Worm (Caenorhabditis elegans) whole organism, L3 larva: ENCODE data around the gene srd-12.

Experiments
- R02D3.7 ChIP-seq: fragments of 150-350 bp; optimal IDR thresholded peaks from 2 replicates; lab custom pipeline; 2014; ENCODE audit warnings: missing biosample characterization, missing genetic modification characterization
- aly-2 ChIP-seq: fragments of 150-350 bp; optimal IDR thresholded peaks from 2 replicates; lab custom pipeline; 2014; ENCODE audit warnings: missing biosample characterization, missing genetic modification characterization
- ama-1 ChIP-seq: fragments of 150-350 bp; optimal IDR thresholded peaks from 2 replicates; lab custom pipeline; 2018
- ceh-28 ChIP-seq: fragments of 150-350 bp; optimal IDR thresholded peaks from 2 replicates; lab custom pipeline; 2014; ENCODE audit warnings: missing biosample characterization, missing genetic modification reagents, missing genetic modification characterization
- ceh-82 ChIP-seq: fragments of 150-350 bp; optimal IDR thresholded peaks from 2 replicates; lab custom pipeline; 2014; ENCODE audit warnings: missing biosample characterization, missing genetic modification characterization
- ceh-9 ChIP-seq: sonication (generic microtip); optimal IDR thresholded peaks from 2 replicates; lab custom pipeline; 2018; ENCODE audit warnings: missing biosample characterization, missing genetic modification characterization
- daf-12 ChIP-seq: fragments of 150-350 bp; optimal IDR thresholded peaks from 2 replicates; lab custom pipeline; 2014; ENCODE audit warnings: missing biosample characterization, missing genetic modification reagents, missing genetic modification characterization
- egl-27 ChIP-seq: sonication (generic microtip); optimal IDR thresholded peaks from 4 replicates; lab custom pipeline; 2017; ENCODE audit warnings: missing biosample characterization, missing genetic modification reagents, missing genetic modification characterization
- egl-5 ChIP-seq: fragments of 150-350 bp; optimal IDR thresholded peaks from 2 replicates; lab custom pipeline; 2017; ENCODE audit warnings: missing biosample characterization, missing genetic modification reagents, missing genetic modification characterization, inconsistent platforms
- elt-1 ChIP-seq: fragments of 150-350 bp; optimal IDR thresholded peaks from 2 replicates; lab custom pipeline; 2014; ENCODE audit warnings: missing biosample characterization, missing genetic modification characterization
- elt-2 ChIP-seq: sonication (generic microtip); optimal IDR thresholded peaks from 2 replicates; lab custom pipeline; 2016; ENCODE audit warnings: missing genetic modification reagents, mild to moderate bottlenecking, missing genetic modification characterization, missing compliant biosample characterization
- elt-3 ChIP-seq, 3 experiments: fragments of 150-350 bp in 1 of 3; sonication (generic microtip) in 2 of 3; optimal IDR thresholded peaks; 2 replicates in 2 of 3; 4 replicates in 1 of 3; lab custom pipeline; 2014 to 2017; ENCODE audit warnings: missing biosample characterization in 3 of 3, missing genetic modification characterization in 3 of 3
- eor-1 ChIP-seq, 2 experiments: fragments of 150-350 bp; optimal IDR thresholded peaks; 2 replicates each; lab custom pipeline; 2014 to 2018; ENCODE audit warnings: missing biosample characterization in 2 of 2, missing genetic modification characterization in 2 of 2
- fkh-10 ChIP-seq: sonication (generic microtip); optimal IDR thresholded peaks from 2 replicates; lab custom pipeline; 2017; ENCODE audit warnings: missing biosample characterization, missing genetic modification reagents, missing genetic modification characterization
- fkh-2 ChIP-seq: fragments of 150-350 bp; optimal IDR thresholded peaks from 2 replicates; lab custom pipeline; 2014; ENCODE audit warnings: missing biosample characterization, missing genetic modification reagents, missing genetic modification characterization
- fos-1 ChIP-seq: fragments of 150-350 bp; optimal IDR thresholded peaks from 2 replicates; lab custom pipeline; 2014; ENCODE audit warnings: missing biosample characterization, missing genetic modification characterization
- hmg-11 ChIP-seq: sonication (generic microtip); optimal IDR thresholded peaks from 2 replicates; lab custom pipeline; 2016; ENCODE audit warnings: missing genetic modification characterization, missing compliant biosample characterization
- jun-1 ChIP-seq: fragments of 150-350 bp; optimal IDR thresholded peaks from 2 replicates; lab custom pipeline; 2014; ENCODE audit warnings: missing biosample characterization, missing genetic modification reagents, missing genetic modification characterization
- lin-15B ChIP-seq: fragments of 150-350 bp; optimal IDR thresholded peaks from 2 replicates; lab custom pipeline; 2014; ENCODE audit warnings: missing biosample characterization, missing genetic modification characterization
- lin-39 ChIP-seq: fragments of 150-350 bp; optimal IDR thresholded peaks from 2 replicates; lab custom pipeline; 2018; ENCODE audit warnings: missing biosample characterization, missing genetic modification reagents, missing genetic modification characterization
- lsy-12 ChIP-seq: sonication (generic microtip); optimal IDR thresholded peaks from 2 replicates; lab custom pipeline; 2016; ENCODE audit warnings: mild to moderate bottlenecking, missing genetic modification characterization, missing compliant biosample characterization
- mdl-1 ChIP-seq: fragments of 150-350 bp; optimal IDR thresholded peaks from 2 replicates; lab custom pipeline; 2014; ENCODE audit warnings: missing biosample characterization, missing genetic modification characterization
- mml-1 ChIP-seq: fragments of 150-350 bp; sonication (generic microtip); optimal IDR thresholded peaks from 3 replicates; lab custom pipeline; 2014; ENCODE audit warnings: missing biosample characterization, missing genetic modification characterization
- nfya-1 ChIP-seq: sonication (generic microtip); optimal IDR thresholded peaks from 2 replicates; lab custom pipeline; 2017; ENCODE audit warnings: missing genetic modification characterization, mild to moderate bottlenecking, missing compliant biosample characterization, antibody characterized with exemption, moderate library complexity; ENCODE audit not compliant: insufficient read depth
- nhr-11 ChIP-seq: fragments of 150-350 bp; optimal IDR thresholded peaks from 2 replicates; lab custom pipeline; 2014; ENCODE audit warnings: missing biosample characterization, missing genetic modification characterization
- nhr-12 ChIP-seq: fragments of 150-350 bp; optimal IDR thresholded peaks from 2 replicates; lab custom pipeline; 2014; ENCODE audit warnings: missing biosample characterization, missing genetic modification characterization
- nhr-23 ChIP-seq: fragments of 150-350 bp; optimal IDR thresholded peaks from 2 replicates; lab custom pipeline; 2014; ENCODE audit warnings: missing biosample characterization, missing genetic modification reagents, missing genetic modification characterization
- nhr-237 ChIP-seq: fragments of 150-350 bp; optimal IDR thresholded peaks from 2 replicates; lab custom pipeline; 2014; ENCODE audit warnings: missing biosample characterization, missing genetic modification characterization
- nhr-25 ChIP-seq: sonication (generic microtip); optimal IDR thresholded peaks from 2 replicates; lab custom pipeline; 2017; ENCODE audit warnings: missing biosample characterization, missing genetic modification characterization
- nhr-28 ChIP-seq: fragments of 150-350 bp; optimal IDR thresholded peaks from 2 replicates; lab custom pipeline; 2014; ENCODE audit warnings: missing biosample characterization, missing genetic modification characterization
- nhr-67 ChIP-seq: fragments of 150-350 bp; optimal IDR thresholded peaks from 2 replicates; lab custom pipeline; 2014; ENCODE audit warnings: missing biosample characterization, missing genetic modification characterization
- nhr-76 ChIP-seq: fragments of 150-350 bp; sonication (generic microtip); optimal IDR thresholded peaks from 5 replicates; lab custom pipeline; 2014; ENCODE audit warnings: missing biosample characterization, missing genetic modification characterization
- nhr-77 ChIP-seq: fragments of 150-350 bp; optimal IDR thresholded peaks from 2 replicates; lab custom pipeline; 2014; ENCODE audit warnings: missing biosample characterization, missing genetic modification characterization
- pha-4 ChIP-seq: fragments of 150-350 bp; optimal IDR thresholded peaks from 2 replicates; lab custom pipeline; 2014; ENCODE audit warnings: missing biosample characterization, missing genetic modification reagents, missing genetic modification characterization
- pqm-1 ChIP-seq: fragments of 150-350 bp; optimal IDR thresholded peaks from 2 replicates; lab custom pipeline; 2017; ENCODE audit warnings: missing biosample characterization, missing genetic modification characterization, inconsistent platforms
- sea-2 ChIP-seq: fragments of 150-350 bp; sonication (generic microtip); optimal IDR thresholded peaks from 4 replicates; lab custom pipeline; 2014; ENCODE audit warnings: missing biosample characterization, missing genetic modification reagents, missing genetic modification characterization
- snpc-4 ChIP-seq: fragments of 150-350 bp; optimal IDR thresholded peaks from 2 replicates; lab custom pipeline; 2014; ENCODE audit warnings: missing biosample characterization, missing genetic modification characterization
- tbx-2 ChIP-seq: sonication (generic microtip); optimal IDR thresholded peaks from 2 replicates; lab custom pipeline; 2016; ENCODE audit warnings: mild to moderate bottlenecking, missing genetic modification characterization, missing compliant biosample characterization
- unc-62 ChIP-seq: fragments of 150-350 bp; sonication (generic microtip); optimal IDR thresholded peaks from 4 replicates; lab custom pipeline; 2014; ENCODE audit warnings: missing biosample characterization, missing genetic modification reagents, missing genetic modification characterization
- zag-1 ChIP-seq: fragments of 150-350 bp; optimal IDR thresholded peaks from 2 replicates; lab custom pipeline; 2014; ENCODE audit warnings: missing biosample characterization, missing genetic modification characterization
- ztf-4 ChIP-seq: fragments of 150-350 bp; optimal IDR thresholded peaks from 2 replicates; lab custom pipeline; 2014; ENCODE audit warnings: missing biosample characterization, missing genetic modification characterization

Gene srd-12

ce11 chrIV:5665353-5665918 lies 35.4 kb upstream of the srd-12 start (continued):
- no peak for TF ChIP-seq egl-27
- TF ChIP-seq pqm-1 (tag; lab: Kevin White, UChicago) = no peak
- TF ChIP-seq aly-2 (tag; lab: Kevin White, UChicago) = no peak
- TF ChIP-seq nhr-28 (tag; lab: Kevin White, UChicago) = no peak
- peak; percentile 31 for TF ChIP-seq jun-1 (tag; lab: Kevin White, UChicago)
- TF ChIP-seq fos-1 (tag; lab: Kevin White, UChicago) = no peak

ce11 chrIV:5664375-5665004 lies 34.4 kb upstream of the srd-12 start, which contains the start of gene bec-1:
Gene bec-1, minus strand, starts transcription at chrIV:5664425.
- TF ChIP-seq egl-5 (no peak), ama-1 (lab: Kevin White, UChicago) (peak; percentile 65), eor-1 (tag; optimal IDR thresholded peaks at IDR 0.05; lab: Kevin White, UChicago) (no peak), ztf-4 (tag; lab: Kevin White, UChicago) (no peak), hmg-11 (no peak), pqm-1 (tag; lab: Kevin White, UChicago) (peak; percentile 11), ceh-82 (tag; lab: Kevin White, UChicago) (no peak), fos-1 (tag; lab: Kevin White, UChicago) (no peak), nhr-67 (tag; lab: Kevin White, UChicago) (no peak), tbx-2 (tag; lab: Kevin White, UChicago) (no peak), mml-1 (tag; lab: Kevin White, UChicago) (no peak), lin-15B (tag; lab: Kevin White, UChicago) (no peak), fkh-10 (GFP tag; lab: Kevin White, UChicago) (no peak), fkh-2 (no peak), lsy-12 (tag; lab: Kevin White, UChicago) (no peak), ceh-9 (tag; lab: Kevin White, UChicago) (no peak), nhr-237 (tag; lab: Kevin White, UChicago) (no peak), pha-4 (peak; percentile 25), snpc-4 (tag; lab: Kevin White, UChicago) (no peak), elt-1 (tag; lab: Kevin White, UChicago) (no peak), nhr-11 (no peak), daf-12 (no peak), egl-27 (no peak), mdl-1 (tag; lab: Kevin White, UChicago) (no peak), nhr-77 (tag; lab: Kevin White, UChicago) (no peak), nhr-23 (no peak), aly-2 (tag; lab: Kevin White, UChicago) (no peak), elt-2 (tag; lab: Kevin White, UChicago) (peak; percentile 43), zag-1 (tag; lab: Kevin White, UChicago) (no peak), unc-62 (GFP tag; lab: Kevin White, UChicago) (no peak), lin-39 (tag; lab: Kevin White, UChicago) (no peak), nfya-1 (tag; lab: Kevin White, UChicago) (no peak), nhr-76 (tag; lab: Kevin White, UChicago) (no peak), R02D3.7 (tag; lab: Kevin White, UChicago) (no peak), nhr-25 (tag; lab: Kevin White, UChicago) (peak; percentile 5), sea-2 (GFP tag; lab: Kevin White, UChicago) (no peak), ceh-28 (tag; lab: Kevin White, UChicago) (no peak), nhr-12 (tag; lab: Kevin White, UChicago) (no peak), elt-3 (tag; optimal IDR thresholded peaks at IDR 0.05; lab: Kevin White, UChicago) (no peak), jun-1 (tag; lab: Kevin White, UChicago) (no peak)
